Fruit fly (Drosophila melanogaster): Measurements from ENCODE around the gene Mesh1.

Mesh1 gene

dm6 chr3R:29202418-29202817 lies at the start of gene Mesh1:
Gene Mesh1, minus strand, starts transcription at chr3R:29202525.
- no peak for TF ChIP-seq toe (GFP tag; optimal IDR thresholded peaks at IDR 0.05)
- peak; percentile 23 for TF ChIP-seq bab1 (GFP tag; optimal IDR thresholded peaks at IDR 0.05)

- TF ChIP-seq toe (GFP tag; optimal IDR thresholded peaks at IDR 0.05): no peak
- TF ChIP-seq Hr96 (GFP tag; optimal IDR thresholded peaks at IDR 0.05): no peak
- peak; percentile 53 for TF ChIP-seq bab1 (GFP tag; optimal IDR thresholded peaks at IDR 0.05)
Observed at dm6 chr3R:29251418-29251817, 49.1 kb upstream of the Mesh1 start.

- TF ChIP-seq Hr96 (GFP tag; optimal IDR thresholded peaks at IDR 0.05) (no peak), CG12768 (GFP tag; optimal IDR thresholded peaks at IDR 0.05) (no peak), Clk (GFP tag; optimal IDR thresholded peaks at IDR 0.05) (no peak), CG14711 (tag; optimal IDR thresholded peaks at IDR 0.05) (no peak), CG7045 (GFP tag; optimal IDR thresholded peaks at IDR 0.05) (no peak), tj (GFP tag; optimal IDR thresholded peaks at IDR 0.05) (no peak), bab1 (GFP tag; optimal IDR thresholded peaks at IDR 0.05) (no peak), Mnt (GFP tag; optimal IDR thresholded peaks at IDR 0.05) (no peak), CG5204 (GFP tag; optimal IDR thresholded peaks at IDR 0.05) (no peak), CG11617 (GFP tag; optimal IDR thresholded peaks at IDR 0.05) (no peak), toe (GFP tag; optimal IDR thresholded peaks at IDR 0.05) (no peak)
Observed at dm6 chr3R:29250272-29251018, 48.1 kb upstream of the Mesh1 start, which contains the start of gene SP1029. Gene SP1029, minus strand, starts transcription at chr3R:29250451.

- TF ChIP-seq bab1 (GFP tag; optimal IDR thresholded peaks at IDR 0.05) (no peak), CG12768 (GFP tag; optimal IDR thresholded peaks at IDR 0.05) (no peak), toe (GFP tag; optimal IDR thresholded peaks at IDR 0.05) (no peak), kay (GFP tag; ENCODE audit: borderline replicate concordance) (no peak), CG33017 (tag; optimal IDR thresholded peaks at IDR 0.05) (no peak), CG1620 (GFP tag; optimal IDR thresholded peaks at IDR 0.05) (no peak), CG7101 (tag; optimal IDR thresholded peaks at IDR 0.05) (no peak), CG5204 (GFP tag; optimal IDR thresholded peaks at IDR 0.05) (no peak), cnc (optimal IDR thresholded peaks at IDR 0.05) (no peak), tj (GFP tag; optimal IDR thresholded peaks at IDR 0.05) (no peak), Hr96 (GFP tag; optimal IDR thresholded peaks at IDR 0.05) (no peak), CG14711 (tag; optimal IDR thresholded peaks at IDR 0.05) (no peak), CG11617 (GFP tag; optimal IDR thresholded peaks at IDR 0.05) (no peak), Crg-1 (GFP tag; optimal IDR thresholded peaks at IDR 0.05) (no peak), ovo (GFP tag; optimal IDR thresholded peaks at IDR 0.05) (no peak), Mnt (GFP tag; optimal IDR thresholded peaks at IDR 0.05) (no peak), CG7045 (GFP tag; optimal IDR thresholded peaks at IDR 0.05) (no peak), pad (GFP tag; optimal IDR thresholded peaks at IDR 0.05) (no peak)
Observed at dm6 chr3R:29244727-29245126, 42.4 kb upstream of the Mesh1 start, which contains the start of gene CG31445. Gene CG31445, minus strand, starts transcription at chr3R:29244827.

- TF ChIP-seq CG7101 (tag; optimal IDR thresholded peaks at IDR 0.05) (no peak), cic (GFP tag; optimal IDR thresholded peaks at IDR 0.05) (peak; percentile 24), Clk (GFP tag; optimal IDR thresholded peaks at IDR 0.05) (no peak), CG14711 (tag; optimal IDR thresholded peaks at IDR 0.05) (no peak), CG11617 (GFP tag; optimal IDR thresholded peaks at IDR 0.05) (no peak)
Observed at dm6 chr3R:29238623-29239022, 36.3 kb upstream of the Mesh1 start, which contains the start of gene CG11951. Gene CG11951, minus strand, starts transcription at chr3R:29238723.

- no peak for TF ChIP-seq kay (GFP tag; ENCODE audit: borderline replicate concordance)
- peak; percentile 74 for TF ChIP-seq cic (GFP tag; optimal IDR thresholded peaks at IDR 0.05)
- TF ChIP-seq ovo (GFP tag; optimal IDR thresholded peaks at IDR 0.05): no peak
- peak; percentile 65 for TF ChIP-seq Mnt (GFP tag; optimal IDR thresholded peaks at IDR 0.05)
- no peak for TF ChIP-seq CG7045 (GFP tag; optimal IDR thresholded peaks at IDR 0.05)
- TF ChIP-seq CG7101 (tag; optimal IDR thresholded peaks at IDR 0.05): no peak
- TF ChIP-seq Crg-1 (GFP tag; optimal IDR thresholded peaks at IDR 0.05): no peak
Observed at dm6 chr3R:29230552-29231102, 28.3 kb upstream of the Mesh1 start.

- TF ChIP-seq cnc (optimal IDR thresholded peaks at IDR 0.05) (no peak), cic (GFP tag; optimal IDR thresholded peaks at IDR 0.05) (no peak), pad (GFP tag; optimal IDR thresholded peaks at IDR 0.05) (no peak), Mnt (GFP tag; optimal IDR thresholded peaks at IDR 0.05) (peak; percentile 46), ovo (GFP tag; optimal IDR thresholded peaks at IDR 0.05) (no peak)
Observed at dm6 chr3R:29229958-29230357, 27.6 kb upstream of the Mesh1 start.
